ENCODE assay signal across 3 worm cellular contexts in the genomic region with DNA sequence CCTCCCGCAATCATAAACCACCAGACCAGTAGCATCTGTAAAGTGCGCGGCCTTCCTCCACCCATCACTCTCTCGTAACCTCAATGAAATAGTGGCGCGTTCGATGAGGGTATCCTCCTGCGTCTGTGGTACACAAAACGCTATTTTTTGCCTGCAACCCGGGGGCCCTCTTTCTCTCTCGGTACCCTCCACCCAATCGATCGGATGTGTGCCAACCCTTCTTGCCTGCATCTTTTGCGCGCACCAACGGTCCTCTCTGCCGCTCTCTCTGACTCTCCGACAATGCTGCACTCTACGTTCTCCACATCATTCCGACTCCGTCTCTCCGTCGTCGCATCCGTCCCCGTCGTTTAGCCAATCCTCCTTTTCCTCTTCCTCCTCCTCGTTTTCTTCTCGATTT.
A peak's percentile ranks its signal among the peaks of the same experiment; 100 is the strongest.
TF ChIP-seq lines count a peak whose summit lies in the region.

No protein-coding gene starts in this region.

TF ChIP-seq in whole organism, L1 larva, 84 proteins besides CTCF, POLR2A, EP300 and RAD21 (continued from another document and continues in another):
- TF ChIP-seq mef-2 (tag; optimal IDR thresholded peaks at IDR 0.05; lab: Kevin White, UChicago) (peak; percentile 50), zag-1 (tag; optimal IDR thresholded peaks at IDR 0.05; lab: Kevin White, UChicago) (no peak), sup-37 (GFP tag; optimal IDR thresholded peaks at IDR 0.05; lab: Kevin White, UChicago) (peak; percentile 20), swsn-7 (tag; optimal IDR thresholded peaks at IDR 0.05; lab: Kevin White, UChicago) (peak; percentile 80), grh-1 (GFP tag; IDR thresholded peaks at IDR 0.05; lab: Robert Waterston, UW) (peak; percentile 36; the same call in 1 of the 2 replicates), C16A3.4 (tag; optimal IDR thresholded peaks at IDR 0.05; lab: Kevin White, UChicago) (peak; percentile 73), lin-13 (GFP tag; optimal IDR thresholded peaks at IDR 0.05; lab: Kevin White, UChicago) (peak; percentile 21), mab-9 (GFP tag; IDR thresholded peaks at IDR 0.05; lab: Robert Waterston, UW) (peak; percentile 73; the same call in 1 of the 2 replicates), lir-3 (tag; optimal IDR thresholded peaks at IDR 0.05; lab: Kevin White, UChicago; ENCODE audit: poor library complexity) (peak; percentile 27), snpc-4 (tag; optimal IDR thresholded peaks at IDR 0.05; lab: Kevin White, UChicago) (peak; percentile 21), rnt-1 (tag; optimal IDR thresholded peaks at IDR 0.05; lab: Kevin White, UChicago) (peak; percentile 65), lsy-2 (tag; optimal IDR thresholded peaks at IDR 0.05; lab: Kevin White, UChicago) (peak; percentile 65 to 75), nhr-47 (tag; optimal IDR thresholded peaks at IDR 0.05; lab: Kevin White, UChicago) (peak; percentile 82), irx-1 (tag; optimal IDR thresholded peaks at IDR 0.05; lab: Kevin White, UChicago) (peak; percentile 74), zip-4 (GFP tag; optimal IDR thresholded peaks at IDR 0.05; lab: Kevin White, UChicago) (no peak), sox-4 (tag; optimal IDR thresholded peaks at IDR 0.05; lab: Kevin White, UChicago) (peak; percentile 61), egl-27 (tag; optimal IDR thresholded peaks at IDR 0.05; lab: Kevin White, UChicago) (peak in 1 of 2 experiments; percentile 66), dsc-1 (tag; optimal IDR thresholded peaks at IDR 0.05; lab: Kevin White, UChicago) (peak; percentile 67), nhr-20 (tag; optimal IDR thresholded peaks at IDR 0.05; lab: Kevin White, UChicago) (peak; percentile 77), xbp-1 (tag; optimal IDR thresholded peaks at IDR 0.05; lab: Kevin White, UChicago) (peak; percentile 61), nhr-19 (GFP tag; conservative IDR thresholded peaks at IDR 0.05; lab: Robert Waterston, UW) (peak; percentile 60), nhr-85 (tag; lab: Kevin White, UChicago) (peak; percentile 92), nhr-76 (tag; optimal IDR thresholded peaks at IDR 0.05; lab: Kevin White, UChicago) (no peak), nhr-237 (tag; optimal IDR thresholded peaks at IDR 0.05; lab: Kevin White, UChicago) (peak; percentile 34), dpl-1 (GFP tag; optimal IDR thresholded peaks at IDR 0.05; lab: Kevin White, UChicago) (peak in 2 of 3 experiments; percentile 7 to 49), ets-5 (GFP tag; IDR thresholded peaks at IDR 0.05; lab: Robert Waterston, UW) (no peak), ceh-90 (tag; optimal IDR thresholded peaks at IDR 0.05; lab: Kevin White, UChicago) (no peak), unc-130 (tag; optimal IDR thresholded peaks at IDR 0.05; lab: Kevin White, UChicago) (no peak), unc-86 (tag; optimal IDR thresholded peaks at IDR 0.05; lab: Kevin White, UChicago) (peak; percentile 78), ceh-82 (tag; optimal IDR thresholded peaks at IDR 0.05; lab: Kevin White, UChicago) (peak; percentile 39 to 75 (median 74)), unc-98 (GFP tag; IDR thresholded peaks at IDR 0.05; lab: Robert Waterston, UW) (no peak), pag-3 (tag; optimal IDR thresholded peaks at IDR 0.05; lab: Kevin White, UChicago; ENCODE audit: borderline replicate concordance, insufficient read depth) (peak; percentile 42), ztf-11 (tag; optimal IDR thresholded peaks at IDR 0.05; lab: Kevin White, UChicago) (peak in 1 of 2 experiments; percentile 69), lin-35 (GFP tag; optimal IDR thresholded peaks at IDR 0.05; lab: Kevin White, UChicago) (peak; percentile 45 to 51), fkh-4 (tag; optimal IDR thresholded peaks at IDR 0.05; lab: Kevin White, UChicago; ENCODE audit: borderline replicate concordance) (peak; percentile 7), fkh-10 (GFP tag; optimal IDR thresholded peaks at IDR 0.05; lab: Kevin White, UChicago) (peak; percentile 60), efl-1 (optimal IDR thresholded peaks at IDR 0.05; lab: Kevin White, UChicago) (peak; percentile 54 to 63), efl-1 (GFP tag; optimal IDR thresholded peaks at IDR 0.05 in 1 of 2; lab: Kevin White, UChicago) (peak; percentile 1 to 93), isw-1 (GFP tag; IDR thresholded peaks at IDR 0.05; lab: Robert Waterston, UW) (peak; percentile 45), pqm-1 (tag; optimal IDR thresholded peaks at IDR 0.05; lab: Kevin White, UChicago) (no peak), tbx-2 (tag; optimal IDR thresholded peaks at IDR 0.05; lab: Kevin White, UChicago) (peak; percentile 83)

TF ChIP-seq in whole organism, L3 larva, 47 proteins besides CTCF, POLR2A, EP300 and RAD21 (continued from another document):
- TF ChIP-seq unc-62 (GFP tag; optimal IDR thresholded peaks at IDR 0.05; lab: Kevin White, UChicago): no peak
- peak; percentile 29 for TF ChIP-seq jun-1 (tag; optimal IDR thresholded peaks at IDR 0.05; lab: Kevin White, UChicago)
- TF ChIP-seq nfya-1 (tag; optimal IDR thresholded peaks at IDR 0.05; lab: Kevin White, UChicago; ENCODE audit: insufficient read depth): peak; percentile 88
- peak; percentile 53 for TF ChIP-seq nhr-43 (tag; optimal IDR thresholded peaks at IDR 0.05; lab: Kevin White, UChicago; ENCODE audit: poor library complexity, severe bottlenecking)
- TF ChIP-seq lin-15B (tag; optimal IDR thresholded peaks at IDR 0.05; lab: Kevin White, UChicago): peak; percentile 52
- peak; percentile 10 for TF ChIP-seq mdl-1 (tag; optimal IDR thresholded peaks at IDR 0.05; lab: Kevin White, UChicago)
- peak; percentile 68 for TF ChIP-seq pha-4 (tag; optimal IDR thresholded peaks at IDR 0.05; lab: Kevin White, UChicago)

TF ChIP-seq in whole organism, young adult, 124 proteins besides CTCF, POLR2A, EP300 and RAD21 (continued from another document):
- TF ChIP-seq let-607 (tag; optimal IDR thresholded peaks at IDR 0.05; lab: Kevin White, UChicago): no peak
- peak; percentile 56 for TF ChIP-seq die-1 (tag; optimal IDR thresholded peaks at IDR 0.05; lab: Kevin White, UChicago)
- TF ChIP-seq B0019.2 (GFP tag; conservative IDR thresholded peaks at IDR 0.05; lab: Robert Waterston, UW): no peak
- TF ChIP-seq hlh-12 (tag; optimal IDR thresholded peaks at IDR 0.05; lab: Kevin White, UChicago): no peak
- peak; percentile 16 for TF ChIP-seq gei-17 (GFP tag; optimal IDR thresholded peaks at IDR 0.05; lab: Kevin White, UChicago)
- peak; percentile 3 for TF ChIP-seq ztf-18 (tag; optimal IDR thresholded peaks at IDR 0.05; lab: Kevin White, UChicago)
- no peak for TF ChIP-seq F22D6.2 (tag; optimal IDR thresholded peaks at IDR 0.05; lab: Kevin White, UChicago)
- peak; percentile 57 for TF ChIP-seq chd-7 (tag; optimal IDR thresholded peaks at IDR 0.05; lab: Kevin White, UChicago)
- no peak for TF ChIP-seq sptf-2 (GFP tag; optimal IDR thresholded peaks at IDR 0.05; lab: Kevin White, UChicago)
- no peak for TF ChIP-seq nhr-27 (tag; optimal IDR thresholded peaks at IDR 0.05; lab: Kevin White, UChicago)
- TF ChIP-seq dox-1 (GFP tag; IDR thresholded peaks at IDR 0.05; lab: Robert Waterston, UW): peak; percentile 74
- no peak for TF ChIP-seq tbp1 (GFP tag; optimal IDR thresholded peaks at IDR 0.05; lab: Kevin White, UChicago)
- no peak for TF ChIP-seq Y79H2A.3 (GFP tag; conservative IDR thresholded peaks at IDR 0.05; lab: Robert Waterston, UW)
- TF ChIP-seq ZK185.1 (tag; optimal IDR thresholded peaks at IDR 0.05; lab: Kevin White, UChicago; ENCODE audit: poor library complexity, severe bottlenecking): no peak
- TF ChIP-seq ztf-26 (tag; optimal IDR thresholded peaks at IDR 0.05; lab: Kevin White, UChicago): peak; percentile 34
- no peak for TF ChIP-seq ets-4 (GFP tag; optimal IDR thresholded peaks at IDR 0.05; lab: Kevin White, UChicago)
- no peak for TF ChIP-seq F57A8.1 (GFP tag; optimal IDR thresholded peaks at IDR 0.05; lab: Kevin White, UChicago)
- TF ChIP-seq lin-26 (GFP tag; IDR thresholded peaks at IDR 0.05; lab: Robert Waterston, UW): 0 out of 2 replicates have a peak, but pooled peaks have one; percentile 43
- TF ChIP-seq D2030.7 (GFP tag; IDR thresholded peaks at IDR 0.05; lab: Robert Waterston, UW): no peak
- no peak for TF ChIP-seq K11D2.4 (GFP tag; IDR thresholded peaks at IDR 0.05; lab: Robert Waterston, UW)
- peak; percentile 25 for TF ChIP-seq repo-1 (tag; optimal IDR thresholded peaks at IDR 0.05; lab: Kevin White, UChicago)
- peak; percentile 35; the same call in 1 of the 2 replicates for TF ChIP-seq ztf-6 (GFP tag; IDR thresholded peaks at IDR 0.05; lab: Robert Waterston, UW)
- TF ChIP-seq athp-1 (tag; optimal IDR thresholded peaks at IDR 0.05; lab: Kevin White, UChicago): peak; percentile 45
- 0 out of 2 replicates have a peak, but pooled peaks have one; percentile 45 for TF ChIP-seq egl-18 (GFP tag; IDR thresholded peaks at IDR 0.05; lab: Robert Waterston, UW)
- no peak for TF ChIP-seq C17E4.6 (GFP tag; IDR thresholded peaks at IDR 0.05; lab: Robert Waterston, UW)
- TF ChIP-seq F39B2.1 (GFP tag; IDR thresholded peaks at IDR 0.05; lab: Robert Waterston, UW): no peak
- no peak for TF ChIP-seq mel-28 (tag; optimal IDR thresholded peaks at IDR 0.05; lab: Kevin White, UChicago; ENCODE audit: borderline replicate concordance)
- TF ChIP-seq Y53F4B.3 (GFP tag; IDR thresholded peaks at IDR 0.05; lab: Robert Waterston, UW): no peak
- TF ChIP-seq F33H1.4 (GFP tag; IDR thresholded peaks at IDR 0.05; lab: Robert Waterston, UW): no peak
- TF ChIP-seq snpc-3.4 (tag; optimal IDR thresholded peaks at IDR 0.05; lab: Kevin White, UChicago): no peak
- TF ChIP-seq rpc-1 (optimal IDR thresholded peaks at IDR 0.05; lab: Kevin White, UChicago): no peak
- TF ChIP-seq rpc-1 (tag; optimal IDR thresholded peaks at IDR 0.05; lab: Kevin White, UChicago): no peak
- TF ChIP-seq sea-2 (GFP tag; IDR thresholded peaks at IDR 0.05; lab: Robert Waterston, UW): no peak
- peak; percentile 66 for TF ChIP-seq nfyb-1 (GFP tag; IDR thresholded peaks at IDR 0.05; lab: Robert Waterston, UW)
- TF ChIP-seq somi-1 (GFP tag; optimal IDR thresholded peaks at IDR 0.05; lab: Kevin White, UChicago): peak; percentile 20
- TF ChIP-seq snpc-4 (GFP tag; optimal IDR thresholded peaks at IDR 0.05; lab: Kevin White, UChicago): peak; percentile 2
- peak in 2 of 4 experiments; percentile 48 for TF ChIP-seq snpc-4 (tag; optimal IDR thresholded peaks at IDR 0.05; lab: Kevin White, UChicago)
- TF ChIP-seq egrh-3 (GFP tag; IDR thresholded peaks at IDR 0.05; lab: Robert Waterston, UW): peak; percentile 71; the same call in 1 of the 2 replicates
